Fruit fly (Drosophila melanogaster): ENCODE measurements around the gene C15.

The C15 gene

dm6 chr3R:21501263-21501824 lies 1.6 kb downstream of the C15 start (continued):
- no peak for TF ChIP-seq CG14710 (tag; optimal IDR thresholded peaks at IDR 0.05)
- TF ChIP-seq ranshi (GFP tag; IDR thresholded peaks at IDR 0.05), result no peak
- no peak for TF ChIP-seq Bgb (GFP tag; IDR thresholded peaks at IDR 0.05; ENCODE audit: partially characterized antibody)
- TF ChIP-seq mld (GFP tag; IDR thresholded peaks at IDR 0.05; ENCODE audit: partially characterized antibody), result no peak
- no peak for TF ChIP-seq CG7357 (GFP tag; IDR thresholded peaks at IDR 0.05)
- no peak for TF ChIP-seq usp (GFP tag; optimal IDR thresholded peaks at IDR 0.05)
- TF ChIP-seq CG30431 (GFP tag; optimal IDR thresholded peaks at IDR 0.05), result no peak
- no peak for TF ChIP-seq ac (GFP tag; optimal IDR thresholded peaks at IDR 0.05)
- TF ChIP-seq CG16815 (GFP tag; optimal IDR thresholded peaks at IDR 0.05), result no peak
- peak; percentile 59 for TF ChIP-seq grn (GFP tag; optimal IDR thresholded peaks at IDR 0.05)
- no peak for TF ChIP-seq BEAF-32 (GFP tag; optimal IDR thresholded peaks at IDR 0.05)
- TF ChIP-seq grau (tag; optimal IDR thresholded peaks at IDR 0.05), result no peak
- no peak for TF ChIP-seq eyg (GFP tag; optimal IDR thresholded peaks at IDR 0.05)
- no peak for TF ChIP-seq twi (tag; optimal IDR thresholded peaks at IDR 0.05)
- TF ChIP-seq CG6689 (GFP tag; IDR thresholded peaks at IDR 0.05), result no peak
- TF ChIP-seq Rx (GFP tag; IDR thresholded peaks at IDR 0.05), result no peak
- no peak for TF ChIP-seq Xbp1 (GFP tag; optimal IDR thresholded peaks at IDR 0.05)
- TF ChIP-seq CG11723 (GFP tag; optimal IDR thresholded peaks at IDR 0.05), result no peak
- TF ChIP-seq lov (optimal IDR thresholded peaks at IDR 0.05), result no peak
- TF ChIP-seq lov (GFP tag; IDR thresholded peaks at IDR 0.05), result no peak
- no peak for TF ChIP-seq dm (GFP tag; optimal IDR thresholded peaks at IDR 0.05)
- TF ChIP-seq da (GFP tag; optimal IDR thresholded peaks at IDR 0.05), result no peak
- no peak for TF ChIP-seq NFAT (GFP tag; IDR thresholded peaks at IDR 0.05)
- TF ChIP-seq Ets65A (GFP tag), result peak; percentile 76
- no peak for TF ChIP-seq dmrt11E (tag; optimal IDR thresholded peaks at IDR 0.05)
- no peak for TF ChIP-seq pnt (GFP tag; optimal IDR thresholded peaks at IDR 0.05)
- peak; percentile 81 for TF ChIP-seq oc (tag; optimal IDR thresholded peaks at IDR 0.05)
- TF ChIP-seq sd (tag; optimal IDR thresholded peaks at IDR 0.05), result peak; percentile 84
- no peak for TF ChIP-seq CkIIα-i1 (GFP tag; IDR thresholded peaks at IDR 0.05)
- TF ChIP-seq CG1602 (GFP tag; optimal IDR thresholded peaks at IDR 0.05), result no peak
- TF ChIP-seq cato (GFP tag; optimal IDR thresholded peaks at IDR 0.05; ENCODE audit: borderline replicate concordance), result no peak
- no peak for TF ChIP-seq CG10979 (tag; optimal IDR thresholded peaks at IDR 0.05)
- TF ChIP-seq tup (GFP tag; optimal IDR thresholded peaks at IDR 0.05), result no peak
- no peak for TF ChIP-seq CG12071 (GFP tag; optimal IDR thresholded peaks at IDR 0.05)

DNA sequence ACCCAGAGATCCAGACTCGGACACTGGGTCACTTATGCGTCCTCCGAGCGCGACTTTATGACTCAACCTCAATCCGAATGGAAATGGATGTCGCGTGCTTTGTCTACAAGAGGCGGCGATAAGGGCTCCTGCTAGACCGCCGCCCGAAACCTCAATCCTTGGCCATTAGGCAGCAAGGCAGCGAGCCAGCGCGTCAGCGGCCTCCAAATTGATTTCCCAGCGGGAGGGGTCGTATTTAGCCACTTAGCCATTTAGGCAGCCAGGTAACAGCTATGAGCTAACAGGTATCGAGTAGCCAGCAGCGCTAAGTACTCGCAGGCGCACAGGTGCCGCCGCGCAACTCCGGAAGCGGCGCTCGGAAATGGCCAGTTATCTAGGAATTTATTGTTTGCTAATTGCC lies 6.5 kb downstream of the C15 start:
- no peak for TF ChIP-seq CG10274 (GFP tag; optimal IDR thresholded peaks at IDR 0.05)
- TF ChIP-seq CG15479 (GFP tag; optimal IDR thresholded peaks at IDR 0.05), result peak; percentile 51
- TF ChIP-seq zen (tag; optimal IDR thresholded peaks at IDR 0.05), result peak; percentile 97
- no peak for TF ChIP-seq CG4424 (GFP tag; optimal IDR thresholded peaks at IDR 0.05)
- 0 out of 3 replicates have a peak, but pooled peaks have one; percentile 20 for TF ChIP-seq CG6175 (GFP tag; IDR thresholded peaks at IDR 0.05)
- no peak for TF ChIP-seq CG16815 (GFP tag; optimal IDR thresholded peaks at IDR 0.05)
- TF ChIP-seq Sox100B (GFP tag; optimal IDR thresholded peaks at IDR 0.05), result no peak
- TF ChIP-seq CG7372 (GFP tag; IDR thresholded peaks at IDR 0.05), result no peak
- no peak for TF ChIP-seq CG7357 (GFP tag; IDR thresholded peaks at IDR 0.05)
- no peak for TF ChIP-seq mirr (GFP tag; optimal IDR thresholded peaks at IDR 0.05)
- TF ChIP-seq CG11696 (GFP tag; IDR thresholded peaks at IDR 0.05), result no peak
- TF ChIP-seq crol (GFP tag; IDR thresholded peaks at IDR 0.05), result no peak
- no peak for TF ChIP-seq cwo (GFP tag; optimal IDR thresholded peaks at IDR 0.05)
- TF ChIP-seq caup (GFP tag; optimal IDR thresholded peaks at IDR 0.05; ENCODE audit: severe bottlenecking), result no peak
- no peak for TF ChIP-seq CG7987 (GFP tag; optimal IDR thresholded peaks at IDR 0.05)
- TF ChIP-seq salm (tag; optimal IDR thresholded peaks at IDR 0.05), result no peak
- no peak for TF ChIP-seq Gsc (GFP tag; IDR thresholded peaks at IDR 0.05)
- peak in 1 of 2 experiments; percentile 87 for TF ChIP-seq tll (GFP tag; optimal IDR thresholded peaks at IDR 0.05)
- TF ChIP-seq cad (GFP tag; optimal IDR thresholded peaks at IDR 0.05), result peak; percentile 16
- no peak for TF ChIP-seq Myb (GFP tag; optimal IDR thresholded peaks at IDR 0.05)
- no peak for TF ChIP-seq ken (GFP tag; IDR thresholded peaks at IDR 0.05)
